Fruit fly (Drosophila melanogaster) whole organism, prepupa: ENCODE data around the gene Rgl.

Experiments used
- Blimp-1 ChIP-seq: fragments of 200-800 bp; sonication (Bioruptor generic); optimal IDR thresholded peaks from 3 replicates; lab custom pipeline; 2017; ENCODE audit warnings: missing biosample characterization, missing genetic modification characterization, mild to moderate bottlenecking, moderate library complexity, missing genetic modification reagents
- CG10631 ChIP-seq: fragments of 200-800 bp; sonication (Bioruptor generic); optimal IDR thresholded peaks from 2 replicates; lab custom pipeline; 2016; ENCODE audit warnings: missing biosample characterization, missing genetic modification characterization
- CG10669 ChIP-seq: fragments of 200-800 bp; sonication (Bioruptor generic); optimal IDR thresholded peaks from 3 replicates; lab custom pipeline; 2018; ENCODE audit warnings: missing biosample characterization, mild to moderate bottlenecking, missing genetic modification characterization, moderate library complexity
- CG11762 ChIP-seq: fragments of 200-800 bp; sonication (Bioruptor generic); optimal IDR thresholded peaks from 3 replicates; lab custom pipeline; 2016; ENCODE audit warnings: missing biosample characterization, missing genetic modification characterization; ENCODE audit not compliant: insufficient read depth
- CG11902 ChIP-seq: fragments of 200-800 bp; sonication (Bioruptor generic); optimal IDR thresholded peaks from 3 replicates; lab custom pipeline; 2016; ENCODE audit warnings: missing biosample characterization, missing genetic modification characterization
- CG15336 ChIP-seq: fragments of 200-800 bp; sonication (Bioruptor generic); IDR thresholded peaks from 2 replicates; pipeline ENCODE4 v1.3.6; 2022; ENCODE audit warnings: missing biosample characterization, missing genetic modification characterization
- CG1621 ChIP-seq: fragments of 200-800 bp; sonication (Bioruptor generic); optimal IDR thresholded peaks from 3 replicates; lab custom pipeline; 2018; ENCODE audit warnings: missing biosample characterization, mild to moderate bottlenecking, missing genetic modification characterization
- CG16779 ChIP-seq: fragments of 200-800 bp; sonication (Bioruptor generic); optimal IDR thresholded peaks from 3 replicates; lab custom pipeline; 2017; ENCODE audit warnings: missing biosample characterization, mild to moderate bottlenecking, missing genetic modification characterization
- CG3032 ChIP-seq: fragments of 200-800 bp; optimal IDR thresholded peaks from 2 replicates; lab custom pipeline; 2019; ENCODE audit warnings: missing biosample characterization, mild to moderate bottlenecking, missing genetic modification characterization, moderate library complexity
- CG31627 ChIP-seq: fragments of 200-800 bp; sonication (Bioruptor generic); optimal IDR thresholded peaks from 3 replicates; lab custom pipeline; 2016; ENCODE audit warnings: missing biosample characterization, missing genetic modification characterization
- CG32006 ChIP-seq: fragments of 200-800 bp; sonication (Bioruptor generic); optimal IDR thresholded peaks from 3 replicates; lab custom pipeline; 2017; ENCODE audit warnings: missing biosample characterization, mild to moderate bottlenecking, missing genetic modification characterization
- CG34406 ChIP-seq: fragments of 200-800 bp; sonication (Bioruptor generic); optimal IDR thresholded peaks from 3 replicates; lab custom pipeline; 2016; ENCODE audit warnings: missing biosample characterization, missing genetic modification characterization
- CG3919 ChIP-seq: fragments of 200-800 bp; sonication (Bioruptor generic); optimal IDR thresholded peaks from 3 replicates; lab custom pipeline; 2016; ENCODE audit warnings: missing biosample characterization, missing genetic modification characterization
- CG4318 ChIP-seq: fragments of 200-800 bp; sonication (Bioruptor generic); optimal IDR thresholded peaks from 3 replicates; lab custom pipeline; 2017; ENCODE audit warnings: missing biosample characterization, mild to moderate bottlenecking, missing genetic modification characterization
- CG6163 ChIP-seq: fragments of 200-800 bp; sonication (Bioruptor generic); IDR thresholded peaks from 3 replicates; pipeline ENCODE4 v1.3.6; 2022; ENCODE audit warnings: missing biosample characterization, missing genetic modification characterization
- CG6276 ChIP-seq: fragments of 200-800 bp; sonication (Bioruptor generic); optimal IDR thresholded peaks from 2 replicates; lab custom pipeline; 2017; ENCODE audit warnings: missing biosample characterization, mild to moderate bottlenecking, missing genetic modification characterization
- CG6792 ChIP-seq: fragments of 200-800 bp; sonication (Bioruptor generic); optimal IDR thresholded peaks from 3 replicates; lab custom pipeline; 2016; ENCODE audit warnings: missing biosample characterization, missing genetic modification characterization
- CG6808 ChIP-seq: fragments of 200-800 bp; sonication (Bioruptor generic); optimal IDR thresholded peaks from 3 replicates; lab custom pipeline; 2017; ENCODE audit warnings: missing biosample characterization, missing genetic modification characterization, mild to moderate bottlenecking, moderate library complexity, missing genetic modification reagents
- CG6854 ChIP-seq: fragments of 200-800 bp; sonication (Bioruptor generic); optimal IDR thresholded peaks from 2 replicates; lab custom pipeline; 2017; ENCODE audit warnings: missing biosample characterization, mild to moderate bottlenecking, missing genetic modification characterization
- CG7368 ChIP-seq: fragments of 200-800 bp; sonication (Bioruptor generic); optimal IDR thresholded peaks from 3 replicates; lab custom pipeline; 2016; ENCODE audit warnings: missing biosample characterization, missing genetic modification characterization
- CG8119 ChIP-seq: fragments of 200-800 bp; sonication (Bioruptor generic); IDR thresholded peaks from 3 replicates; pipeline ENCODE4 v1.3.6; 2022; ENCODE audit warnings: missing biosample characterization, missing genetic modification characterization
- CG8632 ChIP-seq: fragments of 200-800 bp; sonication (Bioruptor generic); optimal IDR thresholded peaks from 3 replicates; lab custom pipeline; 2016; ENCODE audit warnings: missing biosample characterization, missing genetic modification characterization
- CG9139 ChIP-seq: fragments of 200-800 bp; sonication (Bioruptor generic); optimal IDR thresholded peaks from 3 replicates; lab custom pipeline; 2017; ENCODE audit warnings: missing biosample characterization, mild to moderate bottlenecking, missing genetic modification characterization
- Eip75B ChIP-seq: fragments of 200-800 bp; sonication (Bioruptor generic); optimal IDR thresholded peaks from 3 replicates; lab custom pipeline; 2016; ENCODE audit warnings: missing biosample characterization, missing genetic modification characterization
- Eip78C ChIP-seq: fragments of 200-800 bp; sonication (Bioruptor generic); peaks from one replicate; lab custom pipeline; 2016; ENCODE audit warnings: missing biosample characterization, missing genetic modification characterization
- Eip93F ChIP-seq: fragments of 200-800 bp; sonication (Bioruptor generic); optimal IDR thresholded peaks from 2 replicates; lab custom pipeline; 2016; ENCODE audit warnings: missing biosample characterization, mild to moderate bottlenecking, missing genetic modification characterization
- Ets21C ChIP-seq: fragments of 200-800 bp; sonication (Bioruptor generic); optimal IDR thresholded peaks from 3 replicates; lab custom pipeline; 2016; ENCODE audit warnings: missing biosample characterization, missing genetic modification characterization
- Ets96B ChIP-seq: fragments of 200-800 bp; optimal IDR thresholded peaks from 2 replicates; lab custom pipeline; 2019; ENCODE audit warnings: missing biosample characterization, mild to moderate bottlenecking, missing genetic modification characterization, moderate library complexity
- Gug ChIP-seq: fragments of 200-800 bp; sonication (Bioruptor generic); IDR thresholded peaks from 2 replicates; pipeline ENCODE4 v1.3.6; 2022; ENCODE audit warnings: missing biosample characterization, missing genetic modification characterization
- Hr38 ChIP-seq: sonication (Bioruptor generic); optimal IDR thresholded peaks from 2 replicates; lab custom pipeline; 2016; ENCODE audit warnings: missing biosample characterization, missing genetic modification characterization
- Hr39 ChIP-seq: fragments of 200-800 bp; sonication (Bioruptor generic); optimal IDR thresholded peaks from 2 replicates; lab custom pipeline; 2016; ENCODE audit warnings: missing biosample characterization, missing genetic modification characterization
- Hr4 ChIP-seq: fragments of 200-800 bp; sonication (Bioruptor generic); optimal IDR thresholded peaks from 3 replicates; lab custom pipeline; 2016; ENCODE audit warnings: missing biosample characterization, missing genetic modification characterization
- Lpt ChIP-seq: fragments of 200-800 bp; sonication (Bioruptor generic); optimal IDR thresholded peaks from 3 replicates; lab custom pipeline; 2016; ENCODE audit warnings: missing biosample characterization, missing genetic modification characterization
- OdsH ChIP-seq: fragments of 200-800 bp; sonication (Bioruptor generic); optimal IDR thresholded peaks from 3 replicates; lab custom pipeline; 2016; ENCODE audit warnings: missing biosample characterization, missing genetic modification characterization
- Sox102F ChIP-seq: fragments of 200-800 bp; sonication (Bioruptor generic); optimal IDR thresholded peaks from 2 replicates; lab custom pipeline; 2016; ENCODE audit warnings: missing biosample characterization, mild to moderate bottlenecking, missing genetic modification characterization
- Sox15 ChIP-seq: fragments of 200-800 bp; sonication (Bioruptor generic); optimal IDR thresholded peaks from 3 replicates; lab custom pipeline; 2016; ENCODE audit warnings: missing biosample characterization, missing genetic modification characterization
- achi ChIP-seq: fragments of 200-800 bp; sonication (Bioruptor generic); optimal IDR thresholded peaks from 3 replicates; lab custom pipeline; 2016; ENCODE audit warnings: missing biosample characterization, missing genetic modification characterization
- acj6 ChIP-seq: fragments of 200-800 bp; sonication (Bioruptor generic); optimal IDR thresholded peaks from 3 replicates; lab custom pipeline; 2016; ENCODE audit warnings: missing biosample characterization, missing genetic modification characterization
- cyc ChIP-seq: fragments of 200-800 bp; sonication (Bioruptor generic); optimal IDR thresholded peaks from 3 replicates; lab custom pipeline; 2016; ENCODE audit warnings: missing biosample characterization, missing genetic modification characterization
- dac ChIP-seq: fragments of 200-800 bp; sonication (Bioruptor generic); optimal IDR thresholded peaks from 2 replicates; lab custom pipeline; 2017; ENCODE audit warnings: missing biosample characterization, mild to moderate bottlenecking, missing genetic modification characterization
- dsx ChIP-seq: fragments of 200-800 bp; optimal IDR thresholded peaks from 3 replicates; lab custom pipeline; 2019; ENCODE audit warnings: missing biosample characterization, mild to moderate bottlenecking, missing genetic modification characterization, moderate library complexity; ENCODE audit not compliant: poor library complexity, severe bottlenecking
- eg ChIP-seq: fragments of 200-800 bp; sonication (Bioruptor generic); IDR thresholded peaks from 3 replicates; pipeline ENCODE4 v1.3.6; 2022; ENCODE audit warnings: missing biosample characterization, missing genetic modification characterization
- esn ChIP-seq: fragments of 200-800 bp; sonication (Bioruptor generic); optimal IDR thresholded peaks from 2 replicates; lab custom pipeline; 2016; ENCODE audit warnings: missing biosample characterization, mild to moderate bottlenecking, missing genetic modification characterization, moderate library complexity
- fd59A ChIP-seq: fragments of 200-800 bp; sonication (Bioruptor generic); optimal IDR thresholded peaks from 2 replicates; lab custom pipeline; 2017; ENCODE audit warnings: missing biosample characterization, mild to moderate bottlenecking, missing genetic modification characterization, missing genetic modification reagents
- fd85E ChIP-seq: fragments of 200-800 bp; sonication (Bioruptor generic); optimal IDR thresholded peaks from 3 replicates; lab custom pipeline; 2016; ENCODE audit warnings: missing biosample characterization, missing genetic modification characterization
- fkh ChIP-seq: fragments of 200-800 bp; sonication (Bioruptor generic); optimal IDR thresholded peaks from 3 replicates; lab custom pipeline; 2017; ENCODE audit warnings: missing biosample characterization, mild to moderate bottlenecking, missing genetic modification characterization, moderate library complexity
- net ChIP-seq: fragments of 200-800 bp; sonication (Bioruptor generic); optimal IDR thresholded peaks from 3 replicates; lab custom pipeline; 2016; ENCODE audit warnings: missing biosample characterization, missing genetic modification characterization
- pdm3 ChIP-seq: fragments of 200-800 bp; sonication (Bioruptor generic); optimal IDR thresholded peaks from 3 replicates; lab custom pipeline; 2016; ENCODE audit warnings: missing biosample characterization, missing genetic modification characterization
- spab ChIP-seq: fragments of 200-800 bp; sonication (Bioruptor generic); optimal IDR thresholded peaks from 2 replicates; lab custom pipeline; 2017; ENCODE audit warnings: missing biosample characterization, mild to moderate bottlenecking, missing genetic modification characterization, missing genetic modification reagents
- svp ChIP-seq: fragments of 200-800 bp; sonication (Bioruptor generic); peaks from one replicate; lab custom pipeline; 2016; ENCODE audit warnings: missing biosample characterization, missing genetic modification characterization
- topi ChIP-seq: fragments of 200-800 bp; sonication (Bioruptor generic); optimal IDR thresholded peaks from 3 replicates; lab custom pipeline; 2016; ENCODE audit warnings: missing biosample characterization, missing genetic modification characterization
- vri ChIP-seq: fragments of 200-800 bp; sonication (Bioruptor generic); optimal IDR thresholded peaks from 3 replicates; lab custom pipeline; 2016; ENCODE audit warnings: missing biosample characterization, mild to moderate bottlenecking, missing genetic modification characterization

The Rgl gene

DNA sequence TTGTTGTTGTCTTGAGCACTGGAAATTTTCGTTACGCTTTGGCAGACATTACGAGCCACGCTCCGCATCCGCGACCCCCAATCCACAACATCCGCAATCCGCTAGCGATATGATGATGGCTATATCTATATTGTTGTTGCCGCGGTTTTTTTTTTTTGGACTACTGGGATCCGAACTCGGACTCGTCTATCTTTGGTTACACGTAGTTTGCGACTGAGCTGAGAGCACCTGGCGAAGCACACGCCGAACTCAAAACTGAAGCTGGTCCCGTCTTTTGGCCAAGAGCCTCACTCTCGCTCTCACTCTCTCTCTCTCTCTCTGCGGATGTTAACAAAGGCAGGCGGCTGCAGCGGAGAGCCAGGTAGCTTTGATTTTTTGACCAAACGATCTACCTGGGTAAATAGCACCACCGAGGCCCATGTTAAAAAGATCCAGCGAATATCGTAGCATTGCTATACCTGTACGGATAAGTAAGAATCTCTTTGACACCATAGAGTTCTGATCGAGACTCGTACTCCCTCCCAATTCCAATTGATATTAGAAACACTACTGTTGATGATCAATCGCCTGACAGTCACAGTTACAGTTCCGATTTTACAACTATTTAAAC lies at the start of gene Rgl:
TSS of gene Rgl (minus strand) at position 219 of the 610 bp plus-strand sequence.
- TF ChIP-seq spab (GFP tag; lab: Kevin White, UChicago), result no peak
- TF ChIP-seq esn, result no peak
- no peak for TF ChIP-seq Eip78C
- TF ChIP-seq CG10631 (GFP tag; lab: Kevin White, UChicago), result no peak
- no peak for TF ChIP-seq CG31627 (GFP tag; lab: Kevin White, UChicago)
- no peak for TF ChIP-seq Blimp-1 (GFP tag; lab: Kevin White, UChicago)
- TF ChIP-seq CG16779 (tag; lab: Kevin White, UChicago), result no peak
- no peak for TF ChIP-seq topi (GFP tag; lab: Kevin White, UChicago)
- no peak for TF ChIP-seq Sox102F (GFP tag; lab: Kevin White, UChicago)
- TF ChIP-seq CG1621 (tag; lab: Kevin White, UChicago), result peak; percentile 42
- no peak for TF ChIP-seq svp
- no peak for TF ChIP-seq Hr38
- no peak for TF ChIP-seq CG10669 (GFP tag; lab: Kevin White, UChicago)
- peak; percentile 44 for TF ChIP-seq CG6854 (GFP tag; lab: Kevin White, UChicago)
- no peak for TF ChIP-seq pdm3 (GFP tag; lab: Kevin White, UChicago)
- no peak for TF ChIP-seq vri (GFP tag; lab: Kevin White, UChicago)
- TF ChIP-seq Gug, result no peak
- TF ChIP-seq CG6792, result no peak
- TF ChIP-seq Ets96B (tag; lab: Kevin White, UChicago), result no peak
- TF ChIP-seq achi (GFP tag; lab: Kevin White, UChicago), result no peak
- no peak for TF ChIP-seq net (GFP tag; lab: Kevin White, UChicago)
- no peak for TF ChIP-seq CG11762 (GFP tag; lab: Kevin White, UChicago)
- peak; percentile 67; the same call in 2 of the 3 replicates for TF ChIP-seq CG6163 (GFP tag; lab: Robert Waterston, UW)
- no peak for TF ChIP-seq CG7368 (GFP tag; lab: Kevin White, UChicago)
- TF ChIP-seq Ets21C (GFP tag; lab: Kevin White, UChicago), result no peak
- TF ChIP-seq CG11902 (GFP tag; lab: Kevin White, UChicago), result no peak
- TF ChIP-seq eg (GFP tag; lab: Robert Waterston, UW), result peak; percentile 43; the same call in 1 of the 3 replicates
- no peak for TF ChIP-seq OdsH
- peak; percentile 14 for TF ChIP-seq dsx (GFP tag; lab: Kevin White, UChicago)
- no peak for TF ChIP-seq CG34406 (GFP tag; lab: Kevin White, UChicago)
- no peak for TF ChIP-seq dac (GFP tag; lab: Kevin White, UChicago)
- TF ChIP-seq CG15336 (GFP tag; lab: Robert Waterston, UW), result peak; percentile 53; the same call in 1 of the 2 replicates
- TF ChIP-seq CG6276 (GFP tag; lab: Kevin White, UChicago), result no peak
- TF ChIP-seq CG4318 (GFP tag; lab: Kevin White, UChicago), result no peak
- TF ChIP-seq CG9139 (GFP tag; lab: Kevin White, UChicago), result peak; percentile 44
- TF ChIP-seq CG8632, result peak; percentile 14
- TF ChIP-seq CG3919 (GFP tag; lab: Kevin White, UChicago), result peak; percentile 6
- no peak for TF ChIP-seq Lpt
- no peak for TF ChIP-seq CG6808 (GFP tag; lab: Kevin White, UChicago)
- no peak for TF ChIP-seq fkh (GFP tag; lab: Kevin White, UChicago)
- TF ChIP-seq CG3032 (tag; lab: Kevin White, UChicago), result no peak
- TF ChIP-seq cyc (GFP tag; lab: Kevin White, UChicago), result no peak
- TF ChIP-seq fd59A (GFP tag; lab: Kevin White, UChicago), result no peak
- TF ChIP-seq Hr4 (GFP tag; lab: Kevin White, UChicago), result no peak
- no peak for TF ChIP-seq CG32006 (GFP tag; lab: Kevin White, UChicago)
- TF ChIP-seq Sox15 (GFP tag; lab: Kevin White, UChicago), result no peak
- TF ChIP-seq Hr39, result no peak
- TF ChIP-seq fd85E (GFP tag; lab: Kevin White, UChicago), result no peak
- TF ChIP-seq Eip93F (GFP tag; lab: Kevin White, UChicago), result no peak
- no peak for TF ChIP-seq acj6 (GFP tag; lab: Kevin White, UChicago)
- TF ChIP-seq Eip75B (GFP tag; lab: Kevin White, UChicago), result no peak
- TF ChIP-seq CG8119 (GFP tag; lab: Robert Waterston, UW), result peak; percentile 33; the same call in 1 of the 3 replicates
